Worm (Caenorhabditis elegans): Measurements from ENCODE around the gene nhr-269.

DNA sequence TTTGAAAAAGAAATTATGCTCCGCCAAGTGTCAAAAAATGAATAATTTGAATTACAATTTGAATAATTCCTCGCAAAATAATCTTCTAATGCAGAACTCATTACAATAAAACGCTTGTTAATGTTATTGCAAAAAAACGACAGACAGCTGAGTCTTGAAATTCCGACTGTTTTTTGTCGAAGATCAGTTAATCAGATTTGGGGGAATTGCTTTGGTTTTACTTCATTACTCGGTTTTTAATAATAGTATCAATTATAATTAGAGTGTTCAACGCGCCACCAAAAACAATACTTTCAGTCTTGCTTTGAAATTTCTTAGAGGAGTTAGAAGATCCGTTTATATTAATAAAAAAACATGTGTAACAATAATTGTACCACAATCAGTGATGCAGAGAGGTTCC is 8.3 kb upstream of the nhr-269 start, which contains the start of gene srh-122:
- TF ChIP-seq med-1 (GFP tag; optimal IDR thresholded peaks at IDR 0.05; ENCODE audit: insufficient read depth) (no peak), cog-1 (tag; optimal IDR thresholded peaks at IDR 0.05) (no peak), ref-1 (GFP tag; conservative IDR thresholded peaks at IDR 0.05) (no peak)
